Worm (Caenorhabditis elegans): ENCODE data around the gene srx-130.

srx-130 gene

ce11 chrV:13830813-13831212, 12.4 kb upstream of the srx-130 start, which contains the start of gene str-165:
Gene str-165, plus strand, starts transcription at chrV:13831113.
- TF ChIP-seq unc-62 (GFP tag; optimal IDR thresholded peaks at IDR 0.05 in 1 of 2) (peak in 1 of 2 experiments; percentile 61), unc-62 (tag; optimal IDR thresholded peaks at IDR 0.05) (no peak), lin-13 (GFP tag; optimal IDR thresholded peaks at IDR 0.05) (no peak)

DNA sequence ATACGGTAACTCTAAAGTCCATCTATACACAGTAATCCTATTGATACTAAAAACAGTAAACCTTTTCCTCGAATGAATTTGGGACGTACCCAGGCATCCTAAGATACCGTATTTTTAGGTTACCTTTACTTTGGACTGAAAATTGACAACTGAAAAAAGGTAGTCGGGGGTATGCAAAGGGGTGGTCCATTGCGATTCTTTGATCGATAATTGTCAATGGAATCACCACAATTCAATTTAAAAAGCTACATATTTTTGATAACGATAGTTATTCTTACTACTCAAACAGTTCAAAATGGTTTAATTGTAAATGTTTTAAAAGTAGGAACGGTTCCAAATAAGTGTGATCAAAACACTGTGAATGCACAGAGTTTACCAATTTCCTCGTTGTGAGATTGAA, 9.3 kb upstream of the srx-130 start, which contains the start of gene srx-129:
Gene srx-129, plus strand, starts transcription at position 301 of the 400 bp plus-strand sequence.
- TF ChIP-seq unc-130 (GFP tag; optimal IDR thresholded peaks at IDR 0.05) (no peak), saeg-2 (GFP tag; IDR thresholded peaks at IDR 0.05) (no peak), sdz-12 (GFP tag; optimal IDR thresholded peaks at IDR 0.05) (no peak), hif-1 (tag; optimal IDR thresholded peaks at IDR 0.05) (no peak), ceh-82 (tag; optimal IDR thresholded peaks at IDR 0.05) (no peak), nhr-111 (GFP tag; optimal IDR thresholded peaks at IDR 0.05) (no peak), daf-12 (tag; optimal IDR thresholded peaks at IDR 0.05) (no peak), zfp-3 (GFP tag; conservative IDR thresholded peaks at IDR 0.05) (no peak), ztf-11 (tag; optimal IDR thresholded peaks at IDR 0.05) (no peak), mes-2 (tag; optimal IDR thresholded peaks at IDR 0.05; ENCODE audit: poor library complexity, severe bottlenecking) (no peak)

DNA sequence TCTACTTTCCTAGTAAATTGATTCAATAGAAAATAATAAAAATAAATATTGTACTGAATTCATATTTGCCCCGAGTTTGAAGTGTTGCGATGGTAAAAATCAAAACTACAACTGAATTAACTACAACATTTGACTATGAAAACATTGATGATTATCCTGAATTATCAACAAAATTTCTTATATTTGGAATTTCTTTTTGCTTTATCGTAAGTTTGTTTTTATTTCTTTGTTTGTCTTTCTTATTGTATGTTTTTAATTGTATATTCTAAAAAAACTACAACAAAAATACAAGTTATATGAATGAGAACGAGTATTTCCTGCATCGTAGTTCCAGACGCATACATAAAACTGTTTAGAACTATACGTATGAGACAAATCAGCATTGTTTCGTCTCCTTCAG, 6.1 kb upstream of the srx-130 start, which contains the start of gene srx-128:
Gene srx-128, plus strand, starts transcription at position 301 of the 400 bp plus-strand sequence.
- TF ChIP-seq skn-1 (tag; optimal IDR thresholded peaks at IDR 0.05), result no peak
- no peak for TF ChIP-seq tag-97 (GFP tag; IDR thresholded peaks at IDR 0.05)
- no peak for TF ChIP-seq nhr-102 (tag; optimal IDR thresholded peaks at IDR 0.05)
- TF ChIP-seq hlh-30 (tag; optimal IDR thresholded peaks at IDR 0.05; ENCODE audit: insufficient read depth), result no peak
- TF ChIP-seq tra-1 (GFP tag; IDR thresholded peaks at IDR 0.05), result no peak
- no peak for TF ChIP-seq F49E8.2 (tag; optimal IDR thresholded peaks at IDR 0.05; ENCODE audit: borderline replicate concordance)
- no peak for TF ChIP-seq lsy-2 (tag; optimal IDR thresholded peaks at IDR 0.05)
- no peak for TF ChIP-seq zag-1 (tag; optimal IDR thresholded peaks at IDR 0.05)

- TF ChIP-seq jun-1 (tag; optimal IDR thresholded peaks at IDR 0.05), result no peak
- TF ChIP-seq unc-62 (GFP tag; optimal IDR thresholded peaks at IDR 0.05 in 1 of 2), result peak in 1 of 2 experiments; percentile 35
- no peak for TF ChIP-seq unc-62 (tag; optimal IDR thresholded peaks at IDR 0.05)
- no peak for TF ChIP-seq lin-29 (GFP tag; IDR thresholded peaks at IDR 0.05)
- no peak for TF ChIP-seq nhr-76 (tag; optimal IDR thresholded peaks at IDR 0.05)
- no peak for TF ChIP-seq mxl-2 (GFP tag; conservative IDR thresholded peaks at IDR 0.05)
- peak in 1 of 2 experiments; percentile 66 for TF ChIP-seq mdl-1 (tag; optimal IDR thresholded peaks at IDR 0.05)
- TF ChIP-seq nhr-28 (tag; optimal IDR thresholded peaks at IDR 0.05), result peak; percentile 10
- no peak for TF ChIP-seq lin-38 (GFP tag; IDR thresholded peaks at IDR 0.05)
- no peak for TF ChIP-seq vab-7 (GFP tag; IDR thresholded peaks at IDR 0.05)
- no peak for TF ChIP-seq ceh-20 (GFP tag; IDR thresholded peaks at IDR 0.05)
- TF ChIP-seq ztf-11 (tag; optimal IDR thresholded peaks at IDR 0.05), result no peak
Measured at ce11 chrV:13839433-13839832, 3.8 kb upstream of the srx-130 start, which contains the start of gene F55B12.10. Gene F55B12.10, plus strand, starts transcription at chrV:13839733.

ce11 chrV:13840909-13841308, 2.3 kb upstream of the srx-130 start, which contains the start of gene srx-17:
Gene srx-17, plus strand, starts transcription at chrV:13841209.
- TF ChIP-seq lin-29 (GFP tag; IDR thresholded peaks at IDR 0.05) (no peak), hmg-1.1 (GFP tag; IDR thresholded peaks at IDR 0.05) (no peak), F49E8.2 (tag; optimal IDR thresholded peaks at IDR 0.05; ENCODE audit: borderline replicate concordance) (no peak), daf-12 (tag; optimal IDR thresholded peaks at IDR 0.05) (no peak), madf-9 (GFP tag; conservative IDR thresholded peaks at IDR 0.05) (no peak), T26A8.4 (GFP tag; IDR thresholded peaks at IDR 0.05) (no peak), saeg-2 (GFP tag; IDR thresholded peaks at IDR 0.05) (no peak), nhr-111 (GFP tag; optimal IDR thresholded peaks at IDR 0.05) (no peak), snpc-4 (tag; optimal IDR thresholded peaks at IDR 0.05) (no peak), lin-1 (GFP tag; IDR thresholded peaks at IDR 0.05) (no peak), zfp-2 (tag; optimal IDR thresholded peaks at IDR 0.05) (no peak), hlh-30 (tag; optimal IDR thresholded peaks at IDR 0.05; ENCODE audit: insufficient read depth) (no peak), aly-2 (tag; optimal IDR thresholded peaks at IDR 0.05) (no peak), hlh-11 (tag; optimal IDR thresholded peaks at IDR 0.05) (no peak), zag-1 (tag; optimal IDR thresholded peaks at IDR 0.05) (no peak)

All from whole organism, L4 larva.